Worm (Caenorhabditis elegans) whole organism, L2 larva: ENCODE measurements around the gene F25E5.8.

Experiments
- C34F6.9 ChIP-seq: fragments of 150-350 bp; optimal IDR thresholded peaks from 2 replicates; lab custom pipeline; 2014; ENCODE audit warnings: missing biosample characterization, missing genetic modification characterization
- F13H6.1 ChIP-seq: sonication (generic microtip); optimal IDR thresholded peaks from 2 replicates; lab custom pipeline; 2016; ENCODE audit warnings: missing genetic modification characterization, missing compliant biosample characterization
- R02D3.7 ChIP-seq: fragments of 150-350 bp; optimal IDR thresholded peaks from 2 replicates; lab custom pipeline; 2014; ENCODE audit warnings: missing biosample characterization, missing genetic modification characterization
- Y55F3AM.14 ChIP-seq: fragments of 200-800 bp; sonication (Bioruptor generic); optimal IDR thresholded peaks from 2 replicates; lab custom pipeline; 2018; ENCODE audit warnings: mild to moderate bottlenecking, missing genetic modification characterization, missing compliant biosample characterization
- ZK546.5 ChIP-seq: sonication (generic microtip); optimal IDR thresholded peaks from 2 replicates; lab custom pipeline; 2017; ENCODE audit warnings: missing biosample characterization, missing genetic modification characterization
- alr-1 ChIP-seq: fragments of 150-350 bp; optimal IDR thresholded peaks from 2 replicates; lab custom pipeline; 2014; ENCODE audit warnings: missing biosample characterization, missing genetic modification characterization
- aly-2 ChIP-seq: fragments of 150-350 bp; optimal IDR thresholded peaks from 2 replicates; lab custom pipeline; 2014; ENCODE audit warnings: missing biosample characterization, missing genetic modification characterization
- ama-1 ChIP-seq: fragments of 150-350 bp; optimal IDR thresholded peaks from 2 replicates; lab custom pipeline; 2018; ENCODE audit warnings: inconsistent platforms
- blmp-1 ChIP-seq: sonication (generic microtip); optimal IDR thresholded peaks from 2 replicates; lab custom pipeline; 2017; ENCODE audit warnings: missing genetic modification characterization, mild to moderate bottlenecking, missing compliant biosample characterization, antibody characterized with exemption, moderate library complexity; ENCODE audit not compliant: insufficient read depth
- ceh-16 ChIP-seq: fragments of 150-350 bp; optimal IDR thresholded peaks from 2 replicates; lab custom pipeline; 2014; ENCODE audit warnings: missing biosample characterization, missing genetic modification characterization
- ceh-82 ChIP-seq: fragments of 150-350 bp; optimal IDR thresholded peaks from 2 replicates; lab custom pipeline; 2014; ENCODE audit warnings: missing biosample characterization, missing genetic modification characterization
- crh-2 ChIP-seq: sonication (generic microtip); optimal IDR thresholded peaks from 2 replicates; lab custom pipeline; 2017; ENCODE audit warnings: missing biosample characterization, missing genetic modification characterization
- dmd-4 ChIP-seq: sonication (generic microtip); optimal IDR thresholded peaks from 2 replicates; lab custom pipeline; 2017; ENCODE audit warnings: missing biosample characterization, missing genetic modification characterization
- egl-27 ChIP-seq: sonication (generic microtip); optimal IDR thresholded peaks from 3 replicates; lab custom pipeline; 2017; ENCODE audit warnings: missing biosample characterization, missing genetic modification reagents, missing genetic modification characterization
- elt-1 ChIP-seq: fragments of 150-350 bp; optimal IDR thresholded peaks from 2 replicates; lab custom pipeline; 2014; ENCODE audit warnings: missing biosample characterization, missing genetic modification characterization
- elt-3 ChIP-seq: sonication (generic microtip); optimal IDR thresholded peaks from 2 replicates; lab custom pipeline; 2017; ENCODE audit warnings: missing biosample characterization, missing genetic modification characterization
- fos-1 ChIP-seq: fragments of 150-350 bp; optimal IDR thresholded peaks from 2 replicates; lab custom pipeline; 2014; ENCODE audit warnings: missing biosample characterization, missing genetic modification characterization
- gmeb-1 ChIP-seq: fragments of 150-350 bp; optimal IDR thresholded peaks from 2 replicates; lab custom pipeline; 2014; ENCODE audit warnings: missing biosample characterization, missing genetic modification characterization
- lin-11 ChIP-seq: fragments of 150-350 bp; sonication (generic microtip); optimal IDR thresholded peaks from 2 replicates; lab custom pipeline; 2014; ENCODE audit warnings: missing biosample characterization, missing genetic modification characterization, inconsistent platforms, mixed read lengths
- lin-13 ChIP-seq: fragments of 150-350 bp; optimal IDR thresholded peaks from 2 replicates; lab custom pipeline; 2014; ENCODE audit warnings: missing biosample characterization, missing genetic modification reagents, missing genetic modification characterization
- lin-39 ChIP-seq: fragments of 150-350 bp; optimal IDR thresholded peaks from 2 replicates; lab custom pipeline; 2014; ENCODE audit warnings: missing biosample characterization, missing genetic modification reagents, missing genetic modification characterization
- lsy-2 ChIP-seq, 2 experiments: fragments of 150-350 bp in 1 of 2; sonication (generic microtip) in 1 of 2; optimal IDR thresholded peaks; 2 replicates each; lab custom pipeline; 2014 to 2017; ENCODE audit warnings: missing biosample characterization in 2 of 2, missing genetic modification characterization in 2 of 2
- mab-5 ChIP-seq: fragments of 150-350 bp; optimal IDR thresholded peaks from 2 replicates; lab custom pipeline; 2014; ENCODE audit warnings: missing biosample characterization, missing genetic modification characterization
- mbf-1 ChIP-seq: sonication (generic microtip); optimal IDR thresholded peaks from 2 replicates; lab custom pipeline; 2017; ENCODE audit warnings: missing biosample characterization, missing genetic modification characterization
- mdl-1 ChIP-seq, 2 experiments: fragments of 150-350 bp in 1 of 2; sonication (generic microtip) in 1 of 2; optimal IDR thresholded peaks; 2 replicates each; lab custom pipeline; 2017; ENCODE audit warnings: missing biosample characterization in 2 of 2, missing genetic modification characterization in 2 of 2
- nhr-10 ChIP-seq: sonication (generic microtip); optimal IDR thresholded peaks from 2 replicates; lab custom pipeline; 2017; ENCODE audit warnings: missing biosample characterization, missing genetic modification characterization
- nhr-11 ChIP-seq: fragments of 150-350 bp; optimal IDR thresholded peaks from 2 replicates; lab custom pipeline; 2014; ENCODE audit warnings: missing biosample characterization, missing genetic modification characterization
- nhr-12 ChIP-seq: fragments of 150-350 bp; optimal IDR thresholded peaks from 2 replicates; lab custom pipeline; 2014; ENCODE audit warnings: missing biosample characterization, missing genetic modification characterization
- nhr-129 ChIP-seq: fragments of 150-350 bp; optimal IDR thresholded peaks from 2 replicates; lab custom pipeline; 2014; ENCODE audit warnings: missing biosample characterization, missing genetic modification characterization
- nhr-21 ChIP-seq: fragments of 150-350 bp; optimal IDR thresholded peaks from 2 replicates; lab custom pipeline; 2014; ENCODE audit warnings: missing biosample characterization, missing genetic modification characterization
- nhr-23 ChIP-seq: fragments of 150-350 bp; optimal IDR thresholded peaks from 2 replicates; lab custom pipeline; 2014; ENCODE audit warnings: missing biosample characterization, missing genetic modification reagents, missing genetic modification characterization
- nhr-237 ChIP-seq: fragments of 150-350 bp; optimal IDR thresholded peaks from 2 replicates; lab custom pipeline; 2014; ENCODE audit warnings: missing biosample characterization, missing genetic modification characterization
- nhr-25 ChIP-seq: fragments of 150-350 bp; sonication (generic microtip); optimal IDR thresholded peaks from 3 replicates; lab custom pipeline; 2014; ENCODE audit warnings: missing biosample characterization, missing genetic modification characterization
- nhr-6 ChIP-seq: fragments of 150-350 bp; optimal IDR thresholded peaks from 2 replicates; lab custom pipeline; 2014; ENCODE audit warnings: missing biosample characterization, missing genetic modification characterization
- nhr-77 ChIP-seq: fragments of 150-350 bp; optimal IDR thresholded peaks from 2 replicates; lab custom pipeline; 2014; ENCODE audit warnings: missing biosample characterization, missing genetic modification characterization
- peb-1 ChIP-seq: fragments of 150-350 bp; optimal IDR thresholded peaks from 2 replicates; lab custom pipeline; 2014; ENCODE audit warnings: missing biosample characterization, missing genetic modification characterization
- sem-4 ChIP-seq: fragments of 150-350 bp; optimal IDR thresholded peaks from 2 replicates; lab custom pipeline; 2014; ENCODE audit warnings: missing biosample characterization, missing genetic modification reagents, missing genetic modification characterization
- skn-1 ChIP-seq: sonication (generic microtip); optimal IDR thresholded peaks from 2 replicates; lab custom pipeline; 2017; ENCODE audit warnings: missing biosample characterization, missing genetic modification characterization
- sma-3 ChIP-seq: sonication (generic microtip); optimal IDR thresholded peaks from 2 replicates; lab custom pipeline; 2016; ENCODE audit warnings: missing genetic modification reagents, missing genetic modification characterization, missing compliant biosample characterization
- sma-9 ChIP-seq, 2 experiments: fragments of 150-350 bp in 1 of 2; sonication (generic microtip) in 1 of 2; optimal IDR thresholded peaks; 2 replicates each; lab custom pipeline; 2014 to 2016; ENCODE audit warnings: missing genetic modification characterization in 2 of 2, mild to moderate bottlenecking in 1 of 2, missing biosample characterization in 1 of 2, missing compliant biosample characterization in 1 of 2, missing genetic modification reagents in 1 of 2, moderate library complexity in 1 of 2
- snpc-4 ChIP-seq: fragments of 150-350 bp; optimal IDR thresholded peaks from 2 replicates; lab custom pipeline; 2014; ENCODE audit warnings: missing biosample characterization, missing genetic modification characterization
- unc-39 ChIP-seq: fragments of 150-350 bp; optimal IDR thresholded peaks from 2 replicates; lab custom pipeline; 2014; ENCODE audit warnings: missing biosample characterization, missing genetic modification characterization
- unc-55 ChIP-seq: fragments of 150-350 bp; sonication (generic microtip); optimal IDR thresholded peaks from 3 replicates; lab custom pipeline; 2014; ENCODE audit warnings: missing biosample characterization, missing genetic modification reagents, missing genetic modification characterization
- unc-62 ChIP-seq: fragments of 150-350 bp; optimal IDR thresholded peaks from 2 replicates; lab custom pipeline; 2014; ENCODE audit warnings: missing biosample characterization, missing genetic modification reagents, missing genetic modification characterization
- zag-1 ChIP-seq: fragments of 150-350 bp; optimal IDR thresholded peaks from 2 replicates; lab custom pipeline; 2014; ENCODE audit warnings: missing biosample characterization, missing genetic modification characterization
- ztf-1 ChIP-seq: fragments of 200-800 bp; sonication (Bioruptor generic); conservative IDR thresholded peaks from 2 replicates; pipeline ENCODE4 v1.3.6; 2022; ENCODE audit warnings: missing genetic modification characterization, missing compliant biosample characterization
- ztf-11 ChIP-seq: sonication (generic microtip); optimal IDR thresholded peaks from 2 replicates; lab custom pipeline; 2017; ENCODE audit warnings: missing biosample characterization, missing genetic modification characterization
- ztf-4 ChIP-seq: fragments of 150-350 bp; optimal IDR thresholded peaks from 2 replicates; lab custom pipeline; 2014; ENCODE audit warnings: missing biosample characterization, missing genetic modification characterization

F25E5.8 gene

DNA sequence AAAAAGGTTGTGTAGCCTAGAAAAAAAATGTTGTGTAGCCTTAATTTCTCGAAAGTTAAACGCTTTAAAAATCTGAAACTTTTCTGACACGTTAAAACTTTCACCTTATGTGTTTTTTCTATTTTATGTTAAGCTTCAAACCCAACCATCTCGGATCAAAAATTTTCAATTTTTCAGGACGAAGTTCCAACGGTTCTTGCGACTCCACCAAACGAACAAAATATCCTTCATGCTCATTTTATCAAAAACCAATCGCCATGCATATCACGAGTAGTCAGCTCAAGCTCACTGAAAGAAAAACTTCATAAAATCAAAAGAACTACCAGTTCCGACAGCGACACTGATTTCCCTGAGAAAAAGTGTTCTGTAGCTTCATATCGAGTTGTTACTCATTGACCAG is 779 bp downstream of the F25E5.8 start:
- no peak for TF ChIP-seq peb-1 (tag; lab: Kevin White, UChicago)
- no peak for TF ChIP-seq ZK546.5 (tag; lab: Kevin White, UChicago)
- TF ChIP-seq nhr-129 (tag; lab: Kevin White, UChicago), result no peak
- TF ChIP-seq mdl-1 (tag; optimal IDR thresholded peaks at IDR 0.05; lab: Kevin White, UChicago), result no peak
- no peak for TF ChIP-seq nhr-21 (tag; lab: Kevin White, UChicago)
- TF ChIP-seq lin-39, result no peak

DNA sequence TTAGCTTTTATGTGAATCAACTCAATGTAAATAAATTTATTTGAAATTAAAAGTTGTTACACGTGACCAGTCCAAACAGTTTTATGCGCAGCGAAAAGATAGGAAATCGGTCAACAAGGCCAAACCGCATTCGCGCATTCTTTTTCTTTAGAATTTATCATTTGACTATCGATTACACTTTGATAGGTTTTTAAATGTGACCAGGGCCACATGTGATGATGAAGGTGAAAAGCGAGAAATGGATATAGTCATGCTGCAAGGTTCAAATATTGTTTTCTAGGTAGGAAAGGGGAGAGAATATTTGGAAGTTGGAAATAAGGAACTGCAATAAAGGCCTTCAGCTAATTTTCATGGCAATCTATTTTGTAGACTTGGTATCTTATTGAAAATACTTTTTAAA is 1.2 kb downstream of the F25E5.8 start:
- TF ChIP-seq nhr-12 (tag; lab: Kevin White, UChicago) (no peak), nhr-11 (no peak), crh-2 (peak; percentile 30), C34F6.9 (peak; percentile 45), unc-62 (GFP tag; lab: Kevin White, UChicago) (no peak), Y55F3AM.14 (no peak), alr-1 (tag; lab: Kevin White, UChicago) (no peak), skn-1 (tag; lab: Kevin White, UChicago) (no peak), elt-3 (tag; lab: Kevin White, UChicago) (no peak), egl-27 (tag; lab: Kevin White, UChicago) (no peak), lsy-2 (tag; optimal IDR thresholded peaks at IDR 0.05; lab: Kevin White, UChicago) (peak in 1 of 2 experiments; percentile 5), ztf-4 (tag; lab: Kevin White, UChicago) (peak; percentile 5), nhr-10 (tag; lab: Kevin White, UChicago) (no peak), lin-13 (GFP tag; lab: Kevin White, UChicago) (no peak), nhr-237 (tag; lab: Kevin White, UChicago) (no peak), zag-1 (tag; lab: Kevin White, UChicago) (no peak), nhr-21 (tag; lab: Kevin White, UChicago) (peak; percentile 94), nhr-6 (tag; lab: Kevin White, UChicago) (no peak), unc-39 (tag; lab: Kevin White, UChicago) (no peak), nhr-23 (tag; lab: Kevin White, UChicago) (no peak), F13H6.1 (tag; lab: Kevin White, UChicago) (no peak), ZK546.5 (tag; lab: Kevin White, UChicago) (no peak), lin-39 (no peak), nhr-129 (tag; lab: Kevin White, UChicago) (peak; percentile 59), unc-55 (GFP tag; lab: Kevin White, UChicago) (no peak), aly-2 (no peak), lin-11 (tag; lab: Kevin White, UChicago) (no peak), elt-1 (tag; lab: Kevin White, UChicago) (no peak), fos-1 (peak; percentile 31), ceh-82 (tag; lab: Kevin White, UChicago) (no peak), R02D3.7 (tag; lab: Kevin White, UChicago) (no peak), sma-3 (GFP tag; lab: Kevin White, UChicago) (peak; percentile 72), ceh-16 (tag; lab: Kevin White, UChicago) (no peak), ama-1 (peak; percentile 98), gmeb-1 (tag; lab: Kevin White, UChicago) (peak; percentile 26), nhr-77 (no peak), dmd-4 (tag; lab: Kevin White, UChicago) (no peak), mbf-1 (no peak), mab-5 (no peak), ztf-1 (GFP tag; lab: Robert Waterston, UW) (no peak), mdl-1 (tag; optimal IDR thresholded peaks at IDR 0.05; lab: Kevin White, UChicago) (no peak), sma-9 (GFP tag; optimal IDR thresholded peaks at IDR 0.05; lab: Kevin White, UChicago) (peak; percentile 52), sma-9 (tag; optimal IDR thresholded peaks at IDR 0.05; lab: Kevin White, UChicago) (no peak), nhr-25 (tag; lab: Kevin White, UChicago) (peak; percentile 81), snpc-4 (tag; lab: Kevin White, UChicago) (no peak), ztf-11 (tag; lab: Kevin White, UChicago) (no peak), sem-4 (tag; lab: Kevin White, UChicago) (no peak), blmp-1 (peak; percentile 59)
